Fruit fly (Drosophila melanogaster): ENCODE results near the gene CG32755.

CG32755 gene

DNA sequence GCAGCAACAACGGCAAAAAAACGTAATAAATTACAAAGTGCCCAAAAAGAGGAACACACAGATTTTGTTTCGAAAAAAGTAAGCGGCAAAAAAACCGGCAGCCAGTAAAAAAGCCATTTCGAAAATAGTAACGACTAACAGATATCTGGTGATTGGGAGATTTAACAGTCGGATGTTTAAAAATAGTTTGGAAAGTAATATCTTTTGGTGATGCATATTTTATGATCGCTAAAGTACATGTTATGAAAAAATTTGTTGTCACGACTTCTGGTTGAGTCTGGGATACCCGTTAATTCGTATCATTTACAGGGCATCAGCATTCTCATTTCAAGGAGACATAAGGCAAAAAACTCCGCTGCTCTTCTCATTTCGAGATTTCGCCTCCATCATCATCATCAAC lies 26.9 kb upstream of the CG32755 start (continued):
- no peak for TF ChIP-seq B-H1 (GFP tag; IDR thresholded peaks at IDR 0.05)
- TF ChIP-seq ase (GFP tag; IDR thresholded peaks at IDR 0.05): 0 out of 3 replicates have a peak, but pooled peaks have one; percentile 5
- TF ChIP-seq Dbx (GFP tag; IDR thresholded peaks at IDR 0.05): no peak
- no peak for TF ChIP-seq CG8281 (tag; optimal IDR thresholded peaks at IDR 0.05)
- no peak for TF ChIP-seq CG17359 (tag; optimal IDR thresholded peaks at IDR 0.05)
- TF ChIP-seq lov (optimal IDR thresholded peaks at IDR 0.05): no peak
- no peak for TF ChIP-seq lov (GFP tag; IDR thresholded peaks at IDR 0.05)
- no peak for TF ChIP-seq Lhr (GFP tag; optimal IDR thresholded peaks at IDR 0.05)
- no peak for TF ChIP-seq Deaf1 (tag; optimal IDR thresholded peaks at IDR 0.05)
- TF ChIP-seq CG15696 (tag; optimal IDR thresholded peaks at IDR 0.05): no peak
- TF ChIP-seq CG2875 (GFP tag; optimal IDR thresholded peaks at IDR 0.05): no peak
- TF ChIP-seq CG17186 (GFP tag; optimal IDR thresholded peaks at IDR 0.05): no peak
- no peak for TF ChIP-seq ken (GFP tag; IDR thresholded peaks at IDR 0.05)
- TF ChIP-seq CG14860 (GFP tag; IDR thresholded peaks at IDR 0.05; ENCODE audit: partially characterized antibody): no peak
- TF ChIP-seq fd102C (GFP tag; optimal IDR thresholded peaks at IDR 0.05): no peak
- no peak for TF ChIP-seq Dad (GFP tag; optimal IDR thresholded peaks at IDR 0.05)
- TF ChIP-seq CG8290 (GFP tag; optimal IDR thresholded peaks at IDR 0.05): no peak
- peak in 1 of 2 experiments; percentile 29 for TF ChIP-seq CG8290 (tag; optimal IDR thresholded peaks at IDR 0.05)
- peak; percentile 61; the same call in 2 of the 3 replicates for TF ChIP-seq row (GFP tag; IDR thresholded peaks at IDR 0.05)
- no peak for TF ChIP-seq Lim3 (GFP tag; IDR thresholded peaks at IDR 0.05)
- TF ChIP-seq hbn (GFP tag; IDR thresholded peaks at IDR 0.05; ENCODE audit: partially characterized antibody): no peak
- TF ChIP-seq CG12236 (GFP tag; optimal IDR thresholded peaks at IDR 0.05): no peak
- no peak for TF ChIP-seq onecut (GFP tag; IDR thresholded peaks at IDR 0.05)
- TF ChIP-seq Taf1 (GFP tag; IDR thresholded peaks at IDR 0.05): no peak
- no peak for TF ChIP-seq emc (GFP tag; optimal IDR thresholded peaks at IDR 0.05)
- no peak for TF ChIP-seq ara (GFP tag; IDR thresholded peaks at IDR 0.05)
- TF ChIP-seq CG10274 (GFP tag; optimal IDR thresholded peaks at IDR 0.05): no peak
- peak; percentile 55 for TF ChIP-seq slbo (GFP tag; IDR thresholded peaks at IDR 0.05)
- peak; percentile 13 for TF ChIP-seq PHDP (tag; optimal IDR thresholded peaks at IDR 0.05)
- no peak for TF ChIP-seq CG14667 (GFP tag; IDR thresholded peaks at IDR 0.05)
- TF ChIP-seq CG4854 (GFP tag; optimal IDR thresholded peaks at IDR 0.05): no peak
- TF ChIP-seq Sox102F (GFP tag; optimal IDR thresholded peaks at IDR 0.05): peak; percentile 37
- no peak for TF ChIP-seq wek (GFP tag; optimal IDR thresholded peaks at IDR 0.05)
- TF ChIP-seq eyg (GFP tag; optimal IDR thresholded peaks at IDR 0.05): no peak
- no peak for TF ChIP-seq pfk (GFP tag; optimal IDR thresholded peaks at IDR 0.05)
- TF ChIP-seq CG10543 (GFP tag; optimal IDR thresholded peaks at IDR 0.05): no peak
- TF ChIP-seq CG15073 (GFP tag; optimal IDR thresholded peaks at IDR 0.05): no peak
- TF ChIP-seq Rx (GFP tag; IDR thresholded peaks at IDR 0.05): no peak
- no peak for TF ChIP-seq prd (optimal IDR thresholded peaks at IDR 0.05)
- TF ChIP-seq prd (GFP tag; IDR thresholded peaks at IDR 0.05): peak; percentile 64; the same call in 2 of the 3 replicates
- TF ChIP-seq CG1832 (GFP tag; optimal IDR thresholded peaks at IDR 0.05): no peak
- TF ChIP-seq tin (GFP tag; optimal IDR thresholded peaks at IDR 0.05): no peak
- no peak for TF ChIP-seq Oaz (GFP tag; IDR thresholded peaks at IDR 0.05)
- no peak for TF ChIP-seq Kr (GFP tag; optimal IDR thresholded peaks at IDR 0.05)
- TF ChIP-seq Fer3 (tag; optimal IDR thresholded peaks at IDR 0.05): peak; percentile 8
- TF ChIP-seq Dip3 (GFP tag; optimal IDR thresholded peaks at IDR 0.05): peak; percentile 13
- no peak for TF ChIP-seq CG15479 (GFP tag; optimal IDR thresholded peaks at IDR 0.05)
- TF ChIP-seq chn (GFP tag; optimal IDR thresholded peaks at IDR 0.05): no peak
- TF ChIP-seq CG8089 (GFP tag; optimal IDR thresholded peaks at IDR 0.05): no peak
- no peak for TF ChIP-seq Adf1 (GFP tag; IDR thresholded peaks at IDR 0.05)
- TF ChIP-seq CG11723 (GFP tag; optimal IDR thresholded peaks at IDR 0.05): no peak
- no peak for TF ChIP-seq eve (GFP tag; optimal IDR thresholded peaks at IDR 0.05)
- no peak for TF ChIP-seq fd3F (GFP tag; optimal IDR thresholded peaks at IDR 0.05)

All from whole organism, embryonic.